Worm (Caenorhabditis elegans): ENCODE results near the gene nlp-6.

nlp-6 gene

DNA sequence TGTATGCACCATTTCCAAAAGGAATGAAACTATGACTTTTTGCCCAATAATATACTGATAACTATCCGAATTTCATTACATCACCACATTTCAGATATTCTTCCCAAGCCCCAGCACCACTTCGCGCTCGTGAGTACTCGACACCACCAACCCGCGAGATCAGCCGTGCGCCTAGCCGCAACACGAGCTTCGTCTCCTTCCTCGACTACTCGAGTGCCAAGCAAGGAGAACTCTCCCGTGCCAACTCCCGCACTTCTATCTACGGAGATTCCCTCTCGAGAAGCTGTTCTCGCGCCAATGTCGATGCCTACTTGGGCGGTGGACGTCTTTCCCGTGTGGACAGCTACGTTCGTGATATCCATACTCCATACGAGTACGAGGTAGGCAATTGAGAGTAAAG, 14.4 kb downstream of the nlp-6 start:
- TF ChIP-seq set-16 (GFP tag; IDR thresholded peaks at IDR 0.05) (peak; percentile 56; the same call in 1 of the 2 replicates), zag-1 (tag; optimal IDR thresholded peaks at IDR 0.05) (no peak)

DNA sequence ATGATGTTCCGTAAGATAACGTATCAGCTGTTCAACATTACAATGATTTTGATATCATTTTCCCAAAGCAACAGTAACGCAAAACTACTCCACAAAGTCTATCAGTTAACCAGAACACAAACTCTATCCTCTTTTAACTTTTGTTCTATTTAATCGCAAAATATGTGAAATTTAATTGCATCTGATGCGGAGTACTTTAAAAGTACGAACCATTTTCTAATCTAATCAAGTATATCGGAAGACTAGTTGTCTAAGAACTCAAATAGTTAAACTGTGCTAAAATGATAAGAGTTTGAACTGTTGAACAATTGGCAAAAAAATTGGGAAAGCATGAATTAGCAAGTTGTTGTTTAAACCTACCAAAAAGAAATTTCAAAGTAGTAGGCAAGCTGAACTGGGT, 19.3 kb downstream of the nlp-6 start:
- TF ChIP-seq pqm-1 (tag; optimal IDR thresholded peaks at IDR 0.05) (peak; percentile 54), nhr-25 (tag; optimal IDR thresholded peaks at IDR 0.05; ENCODE audit: borderline replicate concordance, insufficient read depth) (no peak), daf-16 (GFP tag; optimal IDR thresholded peaks at IDR 0.05) (no peak), daf-16 (tag; optimal IDR thresholded peaks at IDR 0.05) (peak; percentile 11), nhr-28 (tag; optimal IDR thresholded peaks at IDR 0.05) (peak; percentile 21), ceh-28 (tag; optimal IDR thresholded peaks at IDR 0.05) (no peak), Y75B8A.6 (GFP tag; IDR thresholded peaks at IDR 0.05) (no peak), spr-1 (tag; optimal IDR thresholded peaks at IDR 0.05) (no peak)

DNA sequence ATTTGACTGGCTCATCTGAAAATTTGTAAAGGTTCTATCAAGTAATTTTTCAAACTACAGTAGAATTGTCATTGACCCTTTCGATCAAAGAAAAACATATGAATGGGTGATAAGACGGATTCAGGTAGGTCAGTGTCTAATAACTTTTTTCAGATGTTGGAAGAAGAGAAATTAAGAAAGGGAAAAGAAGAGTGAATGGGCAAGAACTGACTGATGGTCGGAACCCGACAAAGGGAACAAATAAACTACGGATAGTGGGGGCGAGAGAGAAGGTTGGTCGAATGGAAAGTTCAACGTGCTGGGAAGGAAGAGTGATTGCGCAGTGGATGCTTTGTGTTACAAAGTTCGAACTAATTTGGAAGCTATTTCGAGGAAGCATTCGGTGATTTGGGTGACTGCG, 20.0 kb downstream of the nlp-6 start:
- TF ChIP-seq nhr-28 (tag; optimal IDR thresholded peaks at IDR 0.05) (peak; percentile 14), nhr-77 (tag; optimal IDR thresholded peaks at IDR 0.05) (no peak), hlh-30 (tag; optimal IDR thresholded peaks at IDR 0.05; ENCODE audit: insufficient read depth) (no peak)

DNA sequence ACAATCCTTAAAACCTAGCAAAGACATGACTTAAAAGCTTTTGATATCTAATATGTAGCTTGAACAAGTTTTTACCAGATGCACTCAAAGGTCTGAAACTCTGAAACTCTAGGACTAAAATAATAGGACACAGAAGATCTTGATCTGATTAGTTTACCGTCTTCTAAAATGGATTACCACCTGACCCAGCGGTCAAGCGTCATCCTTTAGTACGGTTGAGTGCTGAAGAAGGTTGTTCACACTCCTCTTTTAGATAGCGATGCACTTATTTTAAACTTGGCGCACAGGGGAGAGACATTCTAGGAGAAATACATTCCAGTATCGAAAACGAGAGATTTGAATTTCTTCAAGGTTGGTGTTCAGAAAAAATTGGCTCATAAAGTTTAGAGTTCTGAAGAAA, 21.5 kb downstream of the nlp-6 start:
- TF ChIP-seq unc-62 (GFP tag; optimal IDR thresholded peaks at IDR 0.05 in 1 of 2) (peak in 1 of 2 experiments; percentile 86), unc-62 (tag; optimal IDR thresholded peaks at IDR 0.05) (no peak), jun-1 (tag; optimal IDR thresholded peaks at IDR 0.05) (no peak), nhr-28 (tag; optimal IDR thresholded peaks at IDR 0.05) (peak; percentile 16)

DNA sequence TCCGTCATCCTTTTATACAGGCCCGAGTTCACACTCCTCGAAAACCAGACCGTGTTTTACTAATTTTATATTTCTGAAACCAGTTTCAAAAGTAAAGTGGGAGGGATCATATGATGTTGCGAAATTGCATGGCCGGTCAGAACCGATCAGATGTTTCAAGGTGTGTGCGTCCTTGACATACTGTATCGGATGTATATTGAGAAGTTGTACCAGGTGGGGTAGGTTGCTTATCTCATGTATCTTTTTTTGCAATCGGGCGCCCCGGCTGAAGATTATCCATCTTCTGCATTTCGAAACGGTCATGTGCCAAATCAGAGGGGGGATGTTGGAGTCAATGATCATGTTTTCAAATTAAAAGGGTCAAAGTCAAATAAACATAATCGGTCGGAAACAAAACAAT, 22.5 kb downstream of the nlp-6 start, which contains the start of gene T23E7.6:
T23E7.6 (minus strand) TSS at position 45 of the 400 bp plus-strand sequence.
- peak in 1 of 2 experiments; percentile 32 for TF ChIP-seq mdl-1 (tag; optimal IDR thresholded peaks at IDR 0.05)
- peak; percentile 74 for TF ChIP-seq nhr-28 (tag; optimal IDR thresholded peaks at IDR 0.05)
- TF ChIP-seq php-3 (GFP tag; IDR thresholded peaks at IDR 0.05), result no peak
- peak; percentile 21 for TF ChIP-seq mxl-3 (GFP tag; optimal IDR thresholded peaks at IDR 0.05)
- TF ChIP-seq hlh-30 (tag; optimal IDR thresholded peaks at IDR 0.05; ENCODE audit: insufficient read depth), result peak; percentile 75
- peak; percentile 62 for TF ChIP-seq hlh-11 (tag; optimal IDR thresholded peaks at IDR 0.05)
- TF ChIP-seq ceh-20 (GFP tag; IDR thresholded peaks at IDR 0.05), result no peak
- no peak for TF ChIP-seq F26F4.8 (GFP tag; conservative IDR thresholded peaks at IDR 0.05)
- no peak for TF ChIP-seq egl-43 (GFP tag; IDR thresholded peaks at IDR 0.05)
- no peak for TF ChIP-seq F10B5.3 (tag; optimal IDR thresholded peaks at IDR 0.05)

DNA sequence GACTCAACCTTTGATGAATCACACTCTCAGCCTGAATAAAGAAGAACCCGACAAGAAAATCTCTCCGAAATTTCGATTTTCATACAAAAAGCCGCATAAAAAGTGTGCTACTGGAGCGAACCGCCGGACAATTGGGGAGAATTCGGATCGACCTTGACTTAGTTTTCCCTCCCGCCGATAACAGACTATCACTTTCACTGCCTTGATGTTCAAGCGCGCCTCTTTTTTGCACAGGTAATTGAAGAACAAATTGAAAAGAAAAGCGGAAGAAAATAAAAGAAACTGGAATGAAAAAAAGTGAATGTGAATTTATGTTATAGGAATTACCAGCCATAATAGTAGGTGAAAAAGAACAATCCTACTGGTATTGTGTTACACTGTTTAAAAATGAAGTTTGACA, 23.7 kb downstream of the nlp-6 start:
- TF ChIP-seq nhr-111 (GFP tag; optimal IDR thresholded peaks at IDR 0.05), result no peak
- no peak for TF ChIP-seq madf-5 (GFP tag; IDR thresholded peaks at IDR 0.05)
- no peak for TF ChIP-seq unc-39 (tag; optimal IDR thresholded peaks at IDR 0.05)
- TF ChIP-seq nhr-25 (tag; optimal IDR thresholded peaks at IDR 0.05; ENCODE audit: borderline replicate concordance, insufficient read depth), result peak; percentile 17
- TF ChIP-seq mxl-2 (GFP tag; conservative IDR thresholded peaks at IDR 0.05), result no peak
- no peak for TF ChIP-seq nhr-11 (tag; optimal IDR thresholded peaks at IDR 0.05)
- TF ChIP-seq attf-4 (tag; optimal IDR thresholded peaks at IDR 0.05), result no peak
- TF ChIP-seq mdl-1 (tag; optimal IDR thresholded peaks at IDR 0.05), result no peak
- TF ChIP-seq unc-62 (GFP tag; optimal IDR thresholded peaks at IDR 0.05 in 1 of 2), result peak in 1 of 2 experiments; percentile 25
- no peak for TF ChIP-seq unc-62 (tag; optimal IDR thresholded peaks at IDR 0.05)
- no peak for TF ChIP-seq vab-7 (GFP tag; IDR thresholded peaks at IDR 0.05)
- TF ChIP-seq duxl-1 (tag; optimal IDR thresholded peaks at IDR 0.05; ENCODE audit: poor library complexity), result no peak
- TF ChIP-seq aha-1 (tag), result peak; percentile 18
- TF ChIP-seq lin-29 (GFP tag; IDR thresholded peaks at IDR 0.05), result no peak
- TF ChIP-seq lir-3 (tag; optimal IDR thresholded peaks at IDR 0.05), result no peak
- no peak for TF ChIP-seq ctbp-1 (GFP tag; IDR thresholded peaks at IDR 0.05)
- no peak for TF ChIP-seq hmg-1.1 (GFP tag; IDR thresholded peaks at IDR 0.05)
- TF ChIP-seq nhr-28 (tag; optimal IDR thresholded peaks at IDR 0.05), result peak; percentile 12

All from whole organism, L4 larva.